Fruit fly (Drosophila melanogaster) whole organism, pupa: ENCODE data around the gene Pect.
"Not testable (repeated sequence)": the region's sequence is repeated elsewhere in the genome, so short reads cannot be mapped to it uniquely, and the experiment has no call there.

Experiments
- CG12605 ChIP-seq: fragments of 200-800 bp; sonication (Bioruptor generic); IDR thresholded peaks from 2 replicates; pipeline ENCODE4 v1.3.6; 2022; ENCODE audit warnings: missing biosample characterization, missing genetic modification characterization
- CG4496 ChIP-seq: fragments of 200-800 bp; sonication (Bioruptor generic); IDR thresholded peaks from 3 replicates; pipeline ENCODE4 v1.3.6; 2022; ENCODE audit warnings: missing biosample characterization, missing genetic modification characterization
- CG8159 ChIP-seq: fragments of 200-800 bp; sonication (Bioruptor generic); optimal IDR thresholded peaks from 3 replicates; lab custom pipeline; 2018; ENCODE audit warnings: missing biosample characterization, mild to moderate bottlenecking, missing genetic modification characterization, moderate library complexity
- Pif1B ChIP-seq: fragments of 200-800 bp; sonication (Bioruptor generic); optimal IDR thresholded peaks from 3 replicates; lab custom pipeline; 2016; ENCODE audit warnings: missing biosample characterization, missing genetic modification characterization

DNA sequence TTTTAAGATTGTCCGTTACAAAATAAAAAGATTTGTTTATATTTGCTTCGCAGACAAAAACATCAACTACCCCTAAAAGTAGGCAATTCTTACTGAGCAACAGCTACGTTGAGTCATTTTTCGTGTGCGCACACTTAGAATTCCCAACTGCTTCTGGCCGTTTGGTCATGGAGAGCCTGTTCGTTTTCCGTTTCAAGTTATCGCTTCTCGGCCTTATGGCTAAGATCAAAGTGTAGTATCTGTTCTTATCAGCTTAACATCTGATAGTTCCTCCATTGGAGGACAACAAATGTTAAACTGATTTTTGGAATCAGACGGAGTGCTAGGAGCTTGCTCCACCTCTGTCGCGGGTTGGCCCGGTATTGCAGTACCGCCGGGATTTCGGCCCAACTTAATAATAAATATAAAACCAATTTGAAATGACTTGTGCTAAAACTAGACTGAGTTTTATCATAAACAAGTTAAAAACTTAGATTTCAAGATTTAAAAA, 12.1 kb downstream of the Pect start:
- not testable (repeated sequence) for TF ChIP-seq CG12605; CG8159 (tag; lab: Kevin White, UChicago); Pif1B (GFP tag; lab: Kevin White, UChicago)
- TF ChIP-seq CG4496, result peak; percentile 62; the same call in 1 of the 3 replicates
